Worm (Caenorhabditis elegans): ENCODE measurements around the gene lact-1.

ce11 chrX:7210467-7211107, 49.6 kb downstream of the lact-1 start:
- TF ChIP-seq W03F9.2 (tag; optimal IDR thresholded peaks at IDR 0.05) = no peak
- no peak for TF ChIP-seq dao-5 (tag; optimal IDR thresholded peaks at IDR 0.05)
